Worm (Caenorhabditis elegans) whole organism, young adult: ENCODE data around the gene Y55D5A.3.

Experiments
- ZK185.1 ChIP-seq: sonication (generic microtip); optimal IDR thresholded peaks from 2 replicates; lab custom pipeline; 2016; ENCODE audit warnings: mild to moderate bottlenecking, missing genetic modification characterization, missing compliant biosample characterization; ENCODE audit not compliant: poor library complexity, severe bottlenecking
- athp-1 ChIP-seq: sonication (generic microtip); optimal IDR thresholded peaks from 2 replicates; lab custom pipeline; 2017; ENCODE audit warnings: mild to moderate bottlenecking, missing genetic modification characterization, missing compliant biosample characterization
- sptf-2 ChIP-seq: fragments of 200-800 bp; sonication (Bioruptor generic); optimal IDR thresholded peaks from 2 replicates; lab custom pipeline; 2018; ENCODE audit warnings: mild to moderate bottlenecking, missing genetic modification characterization, missing compliant biosample characterization
- ztf-3 ChIP-seq: fragments of 200-800 bp; sonication (Bioruptor generic); optimal IDR thresholded peaks from 2 replicates; lab custom pipeline; 2018; ENCODE audit warnings: mild to moderate bottlenecking, missing genetic modification characterization, missing compliant biosample characterization

ce11 chrIII:2975689-2976088 is at the start of gene Y55D5A.3:
- TF ChIP-seq athp-1 (tag; lab: Kevin White, UChicago), result no peak
- no peak for TF ChIP-seq ztf-3 (GFP tag; lab: Kevin White, UChicago)
- TF ChIP-seq sptf-2 (GFP tag; lab: Kevin White, UChicago), result no peak
- TF ChIP-seq ZK185.1 (tag; lab: Kevin White, UChicago), result no peak
